ENCODE assay signal across 1 worm cellular context in the genomic region with DNA sequence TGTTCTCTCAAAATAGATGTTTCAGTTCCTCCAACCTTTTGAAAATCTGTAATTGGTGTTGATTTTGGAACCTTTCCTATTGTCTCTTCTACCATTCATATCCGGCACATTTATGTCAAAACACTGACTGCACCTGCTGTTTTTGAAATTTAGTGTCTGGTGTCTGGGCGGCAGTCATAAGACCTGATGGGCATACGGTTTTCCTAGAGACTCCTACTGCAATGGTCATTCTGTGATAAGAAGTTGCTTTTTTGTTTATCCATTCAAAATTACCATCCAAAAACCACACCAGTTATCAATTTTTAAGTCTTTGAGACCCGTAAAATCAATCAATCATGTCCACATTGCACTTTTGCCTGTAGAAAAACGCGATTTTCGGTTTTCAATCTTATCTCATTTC.
TF ChIP-seq lines count a peak whose summit lies in the region.

No protein-coding gene starts in this region.

TF ChIP-seq in whole organism, L4 larva, 104 proteins besides CTCF, POLR2A, EP300 and RAD21 (continued from another document):
- TF ChIP-seq zfp-2 (tag; optimal IDR thresholded peaks at IDR 0.05; lab: Kevin White, UChicago) = no peak
- peak; percentile 34 for TF ChIP-seq dmd-6 (GFP tag; IDR thresholded peaks at IDR 0.05; lab: Robert Waterston, UW)
- TF ChIP-seq ZK337.2 (GFP tag; IDR thresholded peaks at IDR 0.05; lab: Robert Waterston, UW) = no peak
- peak; percentile 72 for TF ChIP-seq hlh-30 (tag; optimal IDR thresholded peaks at IDR 0.05; lab: Kevin White, UChicago; ENCODE audit: insufficient read depth)
- no peak for TF ChIP-seq nhr-48 (tag; optimal IDR thresholded peaks at IDR 0.05; lab: Kevin White, UChicago)
- TF ChIP-seq snpc-4 (tag; optimal IDR thresholded peaks at IDR 0.05; lab: Kevin White, UChicago) = no peak
- TF ChIP-seq aly-2 (tag; optimal IDR thresholded peaks at IDR 0.05; lab: Kevin White, UChicago) = no peak
- no peak for TF ChIP-seq tag-97 (GFP tag; IDR thresholded peaks at IDR 0.05; lab: Robert Waterston, UW)
- no peak for TF ChIP-seq lin-15B (tag; optimal IDR thresholded peaks at IDR 0.05; lab: Kevin White, UChicago)
- TF ChIP-seq daf-16 (GFP tag; optimal IDR thresholded peaks at IDR 0.05; lab: Kevin White, UChicago) = no peak
- TF ChIP-seq daf-16 (tag; optimal IDR thresholded peaks at IDR 0.05; lab: Kevin White, UChicago) = peak; percentile 70
- peak; percentile 28 for TF ChIP-seq dve-1 (tag; optimal IDR thresholded peaks at IDR 0.05; lab: Kevin White, UChicago; ENCODE audit: insufficient read depth)
- TF ChIP-seq mep-1 (tag; optimal IDR thresholded peaks at IDR 0.05; lab: Kevin White, UChicago) = no peak
- no peak for TF ChIP-seq hif-1 (tag; optimal IDR thresholded peaks at IDR 0.05; lab: Kevin White, UChicago)
- no peak for TF ChIP-seq aha-1 (tag; lab: Kevin White, UChicago)
- no peak for TF ChIP-seq saeg-2 (GFP tag; IDR thresholded peaks at IDR 0.05; lab: Robert Waterston, UW)
